Worm (Caenorhabditis elegans): ENCODE measurements around the gene zipt-2.2.
"Not testable (repeated sequence)": the region's sequence is repeated elsewhere in the genome, so short reads cannot be mapped to it uniquely, and the experiment has no call there.

Gene zipt-2.2

ce11 chrIV:4207088-4207487, 28.1 kb downstream of the zipt-2.2 start, which contains the start of gene osgn-1:
osgn-1 (plus strand) TSS chrIV:4207388.
- TF ChIP-seq klf-2 (GFP tag; conservative IDR thresholded peaks at IDR 0.05) (no peak), ztf-23 (GFP tag; IDR thresholded peaks at IDR 0.05) (no peak), ref-1 (GFP tag; conservative IDR thresholded peaks at IDR 0.05) (no peak), ztf-29 (GFP tag; IDR thresholded peaks at IDR 0.05) (no peak), T22C8.4 (GFP tag; IDR thresholded peaks at IDR 0.05) (no peak), med-1 (GFP tag; optimal IDR thresholded peaks at IDR 0.05; ENCODE audit: insufficient read depth) (no peak), tab-1 (GFP tag; IDR thresholded peaks at IDR 0.05) (no peak)

ce11 chrIV:4204275-4204674, 30.9 kb downstream of the zipt-2.2 start, which contains the start of gene pax-2:
pax-2 (minus strand) TSS chrIV:4204375.
- TF ChIP-seq med-1 (GFP tag; optimal IDR thresholded peaks at IDR 0.05; ENCODE audit: insufficient read depth) (no peak), ref-1 (GFP tag; conservative IDR thresholded peaks at IDR 0.05) (no peak), tab-1 (GFP tag; IDR thresholded peaks at IDR 0.05) (no peak), T22C8.4 (GFP tag; IDR thresholded peaks at IDR 0.05) (no peak), ztf-23 (GFP tag; IDR thresholded peaks at IDR 0.05) (no peak), cog-1 (tag; optimal IDR thresholded peaks at IDR 0.05) (no peak), flt-1 (GFP tag; IDR thresholded peaks at IDR 0.05) (no peak), klf-2 (GFP tag; conservative IDR thresholded peaks at IDR 0.05) (no peak), ztf-29 (GFP tag; IDR thresholded peaks at IDR 0.05) (no peak)

- TF ChIP-seq klf-2 (GFP tag; conservative IDR thresholded peaks at IDR 0.05); T22C8.4 (GFP tag; IDR thresholded peaks at IDR 0.05); ztf-29 (GFP tag; IDR thresholded peaks at IDR 0.05): not testable (repeated sequence)
Observed at ce11 chrIV:4197167-4197566, 38.0 kb downstream of the zipt-2.2 start, which contains the start of gene cyp-25A6. cyp-25A6 (plus strand) TSS chrIV:4197467.

ce11 chrIV:4196729-4197128, 38.4 kb downstream of the zipt-2.2 start, which contains the start of gene K06B9.6:
K06B9.6 (minus strand) TSS chrIV:4196829.
- TF ChIP-seq tab-1, ztf-29, T22C8.4 (GFP tag; IDR thresholded peaks at IDR 0.05): not testable (repeated sequence)

- TF ChIP-seq ztf-29 (GFP tag; IDR thresholded peaks at IDR 0.05); klf-2 (GFP tag; conservative IDR thresholded peaks at IDR 0.05); tab-1 (GFP tag; IDR thresholded peaks at IDR 0.05): not testable (repeated sequence)
Observed at ce11 chrIV:4186099-4186498, 49.1 kb downstream of the zipt-2.2 start, which contains the start of gene K08D10.11. K08D10.11 (minus strand) TSS chrIV:4186199.

ce11 chrIV:4184767-4185166, 50.4 kb downstream of the zipt-2.2 start:
- TF ChIP-seq flt-1 (GFP tag; IDR thresholded peaks at IDR 0.05) (peak; percentile 51; the same call in 1 of the 2 replicates), ztf-23 (GFP tag; IDR thresholded peaks at IDR 0.05) (peak; percentile 78)

ce11 chrIV:4180032-4180431, 55.1 kb downstream of the zipt-2.2 start:
- 0 out of 2 replicates have a peak, but pooled peaks have one; percentile 39 for TF ChIP-seq ztf-23 (GFP tag; IDR thresholded peaks at IDR 0.05)
